Fruit fly (Drosophila melanogaster): Measurements from ENCODE around the gene CG5435.
A peak's percentile ranks its signal among the peaks of the same experiment; 100 is the strongest.

dm6 chr2L:12415485-12416137 is 15.1 kb downstream of the CG5435 start:
- TF ChIP-seq CG12605 (GFP tag; IDR thresholded peaks at IDR 0.05), result no peak
- TF ChIP-seq CG13204 (GFP tag; optimal IDR thresholded peaks at IDR 0.05), result no peak
- TF ChIP-seq CG34367 (tag; optimal IDR thresholded peaks at IDR 0.05), result no peak
- no peak for TF ChIP-seq Ets98B (GFP tag; IDR thresholded peaks at IDR 0.05)
- TF ChIP-seq EcR (GFP tag; optimal IDR thresholded peaks at IDR 0.05), result no peak
- no peak for TF ChIP-seq fd96Ca (GFP tag; IDR thresholded peaks at IDR 0.05)
- TF ChIP-seq Snoo (tag; optimal IDR thresholded peaks at IDR 0.05), result peak; percentile 15
- no peak for TF ChIP-seq rn (GFP tag; IDR thresholded peaks at IDR 0.05)
- no peak for TF ChIP-seq Pif1B (GFP tag; optimal IDR thresholded peaks at IDR 0.05)
- no peak for TF ChIP-seq CG17806 (tag; optimal IDR thresholded peaks at IDR 0.05)
- TF ChIP-seq CG14655 (GFP tag; optimal IDR thresholded peaks at IDR 0.05), result no peak
- no peak for TF ChIP-seq CG10348 (GFP tag; IDR thresholded peaks at IDR 0.05)
- TF ChIP-seq Pif1A (GFP tag; optimal IDR thresholded peaks at IDR 0.05), result no peak
